Worm (Caenorhabditis elegans) whole organism, L2 larva: ENCODE results near the gene acp-3.

Source experiments
- ceh-82 ChIP-seq: fragments of 150-350 bp; optimal IDR thresholded peaks from 2 replicates; lab custom pipeline; 2014; ENCODE audit warnings: missing biosample characterization, missing genetic modification characterization
- lin-13 ChIP-seq: fragments of 150-350 bp; optimal IDR thresholded peaks from 2 replicates; lab custom pipeline; 2014; ENCODE audit warnings: missing biosample characterization, missing genetic modification reagents, missing genetic modification characterization
- mdl-1 ChIP-seq, 2 experiments: fragments of 150-350 bp in 1 of 2; sonication (generic microtip) in 1 of 2; optimal IDR thresholded peaks; 2 replicates each; lab custom pipeline; 2017; ENCODE audit warnings: missing biosample characterization in 2 of 2, missing genetic modification characterization in 2 of 2
- nhr-237 ChIP-seq: fragments of 150-350 bp; optimal IDR thresholded peaks from 2 replicates; lab custom pipeline; 2014; ENCODE audit warnings: missing biosample characterization, missing genetic modification characterization
- nhr-25 ChIP-seq: fragments of 150-350 bp; sonication (generic microtip); optimal IDR thresholded peaks from 3 replicates; lab custom pipeline; 2014; ENCODE audit warnings: missing biosample characterization, missing genetic modification characterization
- nhr-77 ChIP-seq: fragments of 150-350 bp; optimal IDR thresholded peaks from 2 replicates; lab custom pipeline; 2014; ENCODE audit warnings: missing biosample characterization, missing genetic modification characterization

- TF ChIP-seq nhr-77 (no peak), ceh-82 (tag; lab: Kevin White, UChicago) (no peak), nhr-25 (tag; lab: Kevin White, UChicago) (no peak), lin-13 (GFP tag; lab: Kevin White, UChicago) (no peak), nhr-237 (tag; lab: Kevin White, UChicago) (no peak), mdl-1 (tag; optimal IDR thresholded peaks at IDR 0.05; lab: Kevin White, UChicago) (no peak)
These were observed 19.2 kb upstream of the acp-3 start, which contains the start of gene F22B5.6 for ce11 chrII:8456094-8456493.
